Worm (Caenorhabditis elegans) whole organism, midembryonic: Measurements from ENCODE around the gene srbc-31.

Source experiments
- T22C8.4 ChIP-seq: fragments of 200-800 bp; sonication (Bioruptor generic); IDR thresholded peaks from 2 replicates; pipeline ENCODE4 v1.3.6; 2022; ENCODE audit warnings: missing genetic modification characterization, missing compliant biosample characterization
- cog-1 ChIP-seq: sonication (generic microtip); optimal IDR thresholded peaks from 2 replicates; lab custom pipeline; 2016; ENCODE audit warnings: missing genetic modification characterization, missing compliant biosample characterization
- flt-1 ChIP-seq: fragments of 200-800 bp; sonication (Bioruptor generic); IDR thresholded peaks from 2 replicates; pipeline ENCODE4 v1.3.6; 2022; ENCODE audit warnings: missing genetic modification characterization, missing compliant biosample characterization
- klf-2 ChIP-seq: fragments of 200-800 bp; sonication (Bioruptor generic); conservative IDR thresholded peaks from 2 replicates; pipeline ENCODE4 v1.3.6; 2022; ENCODE audit warnings: missing genetic modification reagents, missing genetic modification characterization, missing compliant biosample characterization
- med-1 ChIP-seq: sonication (generic microtip); optimal IDR thresholded peaks from 2 replicates; lab custom pipeline; 2017; ENCODE audit warnings: missing genetic modification characterization, mild to moderate bottlenecking, missing compliant biosample characterization, antibody characterized with exemption, missing genetic modification reagents; ENCODE audit not compliant: insufficient read depth
- ref-1 ChIP-seq: fragments of 200-800 bp; sonication (Bioruptor generic); conservative IDR thresholded peaks from 2 replicates; pipeline ENCODE4 v1.3.6; 2022; ENCODE audit warnings: missing genetic modification reagents, missing genetic modification characterization, missing compliant biosample characterization
- tab-1 ChIP-seq: fragments of 200-800 bp; sonication (Bioruptor generic); IDR thresholded peaks from 2 replicates; pipeline ENCODE4 v1.3.6; 2022; ENCODE audit warnings: missing genetic modification characterization, missing compliant biosample characterization
- ztf-23 ChIP-seq: fragments of 200-800 bp; sonication (Bioruptor generic); IDR thresholded peaks from 2 replicates; pipeline ENCODE4 v1.3.6; 2022; ENCODE audit warnings: missing genetic modification reagents, missing genetic modification characterization, missing compliant biosample characterization
- ztf-29 ChIP-seq: fragments of 200-800 bp; sonication (Bioruptor generic); IDR thresholded peaks from 2 replicates; pipeline ENCODE4 v1.3.6; 2022; ENCODE audit warnings: missing genetic modification reagents, missing genetic modification characterization, missing compliant biosample characterization

DNA sequence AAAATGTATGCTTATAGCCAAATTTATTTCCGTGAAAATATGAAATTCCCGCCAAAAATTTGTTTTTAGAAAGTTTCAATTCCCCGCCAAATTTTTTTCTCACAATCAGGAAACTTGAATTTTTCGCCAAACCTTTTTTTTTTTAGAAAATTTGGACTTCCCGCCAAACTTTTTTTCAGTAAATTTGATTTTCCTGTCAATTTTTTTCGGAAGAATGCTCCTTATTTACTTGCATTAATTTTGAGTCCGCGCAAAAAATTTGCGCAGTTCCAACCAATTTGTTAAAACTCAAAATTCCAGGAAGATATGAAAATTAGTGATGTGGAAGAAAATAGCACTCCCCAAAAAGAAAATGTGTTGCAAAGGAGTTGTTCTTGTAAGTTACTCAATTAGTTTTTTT lies 17.5 kb downstream of the srbc-31 start, which contains the start of gene slc-28.2:
- no peak for TF ChIP-seq tab-1 (GFP tag; lab: Robert Waterston, UW)
- no peak for TF ChIP-seq klf-2
- TF ChIP-seq ztf-23 (GFP tag; lab: Robert Waterston, UW) = no peak
- TF ChIP-seq ztf-29 (GFP tag; lab: Robert Waterston, UW) = no peak
- no peak for TF ChIP-seq flt-1 (GFP tag; lab: Robert Waterston, UW)
- TF ChIP-seq cog-1 (tag; lab: Kevin White, UChicago) = no peak
- TF ChIP-seq med-1 (GFP tag; lab: Kevin White, UChicago) = no peak
- TF ChIP-seq T22C8.4 (GFP tag; lab: Robert Waterston, UW) = no peak
- TF ChIP-seq ref-1 (GFP tag; lab: Robert Waterston, UW) = no peak
